Fruit fly (Drosophila melanogaster) whole organism, prepupa: ENCODE results near the gene CG15141.

Experiments
- CG10669 ChIP-seq: fragments of 200-800 bp; sonication (Bioruptor generic); optimal IDR thresholded peaks from 3 replicates; lab custom pipeline; 2018; ENCODE audit warnings: missing biosample characterization, mild to moderate bottlenecking, missing genetic modification characterization, moderate library complexity
- CG4318 ChIP-seq: fragments of 200-800 bp; sonication (Bioruptor generic); optimal IDR thresholded peaks from 3 replicates; lab custom pipeline; 2017; ENCODE audit warnings: missing biosample characterization, mild to moderate bottlenecking, missing genetic modification characterization
- Smox ChIP-seq: fragments of 200-800 bp; sonication (Bioruptor generic); optimal IDR thresholded peaks from 3 replicates; lab custom pipeline; 2016; ENCODE audit warnings: missing biosample characterization, missing genetic modification characterization
- achi ChIP-seq: fragments of 200-800 bp; sonication (Bioruptor generic); optimal IDR thresholded peaks from 3 replicates; lab custom pipeline; 2016; ENCODE audit warnings: missing biosample characterization, missing genetic modification characterization
- dac ChIP-seq: fragments of 200-800 bp; sonication (Bioruptor generic); optimal IDR thresholded peaks from 2 replicates; lab custom pipeline; 2017; ENCODE audit warnings: missing biosample characterization, mild to moderate bottlenecking, missing genetic modification characterization

- TF ChIP-seq CG4318 (GFP tag; lab: Kevin White, UChicago) (no peak), dac (no peak), Smox (no peak), CG10669 (GFP tag; lab: Kevin White, UChicago) (no peak), achi (GFP tag; lab: Kevin White, UChicago) (no peak)
Measured at dm6 chr2L:17436500-17436899, 26.1 kb downstream of the CG15141 start, which contains the start of gene CG33928.
